Worm (Caenorhabditis elegans) whole organism, young adult: ENCODE results near the gene F17A9.5.

Experiments
- B0035.1 ChIP-seq: sonication (generic microtip); optimal IDR thresholded peaks from 2 replicates; lab custom pipeline; 2016; ENCODE audit warnings: missing genetic modification characterization, mild to moderate bottlenecking, missing compliant biosample characterization, missing genotype, missing genetic modification reagents
- B0261.1 ChIP-seq: sonication (generic microtip); optimal IDR thresholded peaks from 2 replicates; lab custom pipeline; 2016; ENCODE audit warnings: mild to moderate bottlenecking, missing genetic modification characterization, moderate library complexity, missing compliant biosample characterization
- C06A6.2 ChIP-seq: fragments of 200-800 bp; sonication (Bioruptor generic); conservative IDR thresholded peaks from 2 replicates; pipeline ENCODE4 v1.3.6; 2022; ENCODE audit warnings: missing genetic modification characterization, missing compliant biosample characterization
- C17E4.6 ChIP-seq: fragments of 200-800 bp; sonication (Bioruptor generic); IDR thresholded peaks from 2 replicates; pipeline ENCODE4 v1.3.6; 2022; ENCODE audit warnings: missing genetic modification reagents, missing genetic modification characterization, missing compliant biosample characterization
- D2030.7 ChIP-seq: fragments of 200-800 bp; sonication (Bioruptor generic); IDR thresholded peaks from 2 replicates; pipeline ENCODE4 v1.3.6; 2022; ENCODE audit warnings: missing genetic modification reagents, missing genetic modification characterization, missing compliant biosample characterization
- F10E7.11 ChIP-seq: sonication (generic microtip); optimal IDR thresholded peaks from 2 replicates; lab custom pipeline; 2017; ENCODE audit warnings: mild to moderate bottlenecking, missing genetic modification characterization, moderate library complexity, missing compliant biosample characterization
- F33H1.4 ChIP-seq: fragments of 200-800 bp; sonication (Bioruptor generic); IDR thresholded peaks from 2 replicates; pipeline ENCODE4 v1.3.6; 2022; ENCODE audit warnings: missing genetic modification reagents, missing genetic modification characterization, missing compliant biosample characterization
- F39B2.1 ChIP-seq: fragments of 200-800 bp; sonication (Bioruptor generic); IDR thresholded peaks from 2 replicates; pipeline ENCODE4 v1.3.6; 2022; ENCODE audit warnings: missing genetic modification reagents, missing genetic modification characterization, missing compliant biosample characterization
- F49E8.2 ChIP-seq: sonication (generic microtip); optimal IDR thresholded peaks from 3 replicates; lab custom pipeline; 2017; ENCODE audit warnings: missing genetic modification characterization, mild to moderate bottlenecking, missing compliant biosample characterization, antibody characterized with exemption, moderate library complexity; ENCODE audit not compliant: insufficient read depth
- F57C9.4 ChIP-seq: sonication (generic microtip); optimal IDR thresholded peaks from 2 replicates; lab custom pipeline; 2017; ENCODE audit warnings: mild to moderate bottlenecking, missing genetic modification characterization, missing compliant biosample characterization
- K12H6.12 ChIP-seq: fragments of 200-800 bp; sonication (Bioruptor generic); optimal IDR thresholded peaks from 2 replicates; lab custom pipeline; 2018; ENCODE audit warnings: mild to moderate bottlenecking, missing genetic modification characterization, missing compliant biosample characterization
- T07F8.4 ChIP-seq: sonication (generic microtip); optimal IDR thresholded peaks from 2 replicates; lab custom pipeline; 2016; ENCODE audit warnings: mild to moderate bottlenecking, missing genetic modification characterization, moderate library complexity, missing compliant biosample characterization
- Y56A3A.18 ChIP-seq: fragments of 200-800 bp; sonication (Bioruptor generic); IDR thresholded peaks from 2 replicates; pipeline ENCODE4 v1.3.6; 2022; ENCODE audit warnings: missing genetic modification reagents, missing genetic modification characterization, missing compliant biosample characterization
- Y67H2A.10 ChIP-seq: fragments of 200-800 bp; sonication (Bioruptor generic); conservative IDR thresholded peaks from 2 replicates; pipeline ENCODE4 v1.3.6; 2022; ENCODE audit warnings: missing genetic modification reagents, missing genetic modification characterization, missing compliant biosample characterization
- Y79H2A.3 ChIP-seq: fragments of 200-800 bp; sonication (Bioruptor generic); conservative IDR thresholded peaks from 2 replicates; pipeline ENCODE4 v1.3.6; 2022; ENCODE audit warnings: missing genetic modification reagents, missing genetic modification characterization, missing compliant biosample characterization
- Y95B8A.8 ChIP-seq: fragments of 200-800 bp; sonication (Bioruptor generic); IDR thresholded peaks from 2 replicates; pipeline ENCODE4 v1.3.6; 2022; ENCODE audit warnings: missing genetic modification reagents, missing genetic modification characterization, missing compliant biosample characterization
- ZK185.1 ChIP-seq: sonication (generic microtip); optimal IDR thresholded peaks from 2 replicates; lab custom pipeline; 2016; ENCODE audit warnings: mild to moderate bottlenecking, missing genetic modification characterization, missing compliant biosample characterization; ENCODE audit not compliant: poor library complexity, severe bottlenecking
- attf-5 ChIP-seq: fragments of 200-800 bp; sonication (Bioruptor generic); optimal IDR thresholded peaks from 2 replicates; lab custom pipeline; 2018; ENCODE audit warnings: mild to moderate bottlenecking, missing genetic modification characterization, missing compliant biosample characterization
- cebp-2 ChIP-seq: fragments of 200-800 bp; sonication (Bioruptor generic); IDR thresholded peaks from 2 replicates; pipeline ENCODE4 v1.3.6; 2022; ENCODE audit warnings: missing genetic modification characterization, missing compliant biosample characterization
- die-1 ChIP-seq: sonication (generic microtip); optimal IDR thresholded peaks from 2 replicates; lab custom pipeline; 2016; ENCODE audit warnings: missing genotype, mild to moderate bottlenecking, missing genetic modification characterization, missing compliant biosample characterization
- dox-1 ChIP-seq: fragments of 200-800 bp; sonication (Bioruptor generic); IDR thresholded peaks from 2 replicates; pipeline ENCODE4 v1.3.6; 2022; ENCODE audit warnings: missing genetic modification reagents, missing genetic modification characterization, missing compliant biosample characterization
- dpff-1 ChIP-seq: sonication (generic microtip); optimal IDR thresholded peaks from 2 replicates; lab custom pipeline; 2017; ENCODE audit warnings: mild to moderate bottlenecking, missing genetic modification characterization, missing compliant biosample characterization
- dpl-1 ChIP-seq: fragments of 150-350 bp; optimal IDR thresholded peaks from 2 replicates; lab custom pipeline; 2014; ENCODE audit warnings: missing biosample characterization, missing genetic modification reagents, missing genetic modification characterization
- egl-44 ChIP-seq: fragments of 200-800 bp; sonication (Bioruptor generic); IDR thresholded peaks from 2 replicates; pipeline ENCODE4 v1.3.6; 2022; ENCODE audit warnings: missing genetic modification reagents, missing genetic modification characterization, missing compliant biosample characterization
- egrh-3 ChIP-seq: fragments of 200-800 bp; sonication (Bioruptor generic); IDR thresholded peaks from 2 replicates; pipeline ENCODE4 v1.3.6; 2022; ENCODE audit warnings: missing genetic modification reagents, missing genetic modification characterization, missing compliant biosample characterization
- hmg-1.2 ChIP-seq: fragments of 200-800 bp; sonication (Bioruptor generic); IDR thresholded peaks from 2 replicates; pipeline ENCODE4 v1.3.6; 2022; ENCODE audit warnings: missing genetic modification reagents, missing genetic modification characterization, missing compliant biosample characterization
- hsf-1 ChIP-seq: fragments of 200-800 bp; sonication (Bioruptor generic); IDR thresholded peaks from 2 replicates; pipeline ENCODE4 v1.3.6; 2022; ENCODE audit warnings: missing genetic modification reagents, missing genetic modification characterization, missing compliant biosample characterization
- lsl-1 ChIP-seq: fragments of 200-800 bp; sonication (Bioruptor generic); optimal IDR thresholded peaks from 2 replicates; lab custom pipeline; 2018; ENCODE audit warnings: mild to moderate bottlenecking, missing genetic modification characterization, moderate library complexity, missing compliant biosample characterization
- madf-6 ChIP-seq: fragments of 200-800 bp; sonication (Bioruptor generic); IDR thresholded peaks from 2 replicates; pipeline ENCODE4 v1.3.6; 2022; ENCODE audit warnings: missing genetic modification reagents, missing genetic modification characterization, missing compliant biosample characterization
- madf-8 ChIP-seq: fragments of 200-800 bp; sonication (Bioruptor generic); conservative IDR thresholded peaks from 2 replicates; pipeline ENCODE4 v1.3.6; 2022; ENCODE audit warnings: missing genetic modification reagents, missing genetic modification characterization, missing compliant biosample characterization
- mcd-1 ChIP-seq: fragments of 200-800 bp; sonication (Bioruptor generic); IDR thresholded peaks from 2 replicates; pipeline ENCODE4 v1.3.6; 2022; ENCODE audit warnings: missing genetic modification reagents, missing genetic modification characterization, missing compliant biosample characterization
- mel-28 ChIP-seq: sonication (generic microtip); optimal IDR thresholded peaks from 2 replicates; lab custom pipeline; 2016; ENCODE audit warnings: borderline replicate concordance, mild to moderate bottlenecking, missing genetic modification characterization, missing compliant biosample characterization
- mxl-1 ChIP-seq: sonication (generic microtip); optimal IDR thresholded peaks from 2 replicates; lab custom pipeline; 2016; ENCODE audit warnings: missing genetic modification characterization, missing compliant biosample characterization
- nfya-2 ChIP-seq: fragments of 200-800 bp; sonication (Bioruptor generic); IDR thresholded peaks from 2 replicates; pipeline ENCODE4 v1.3.6; 2022; ENCODE audit warnings: missing genetic modification reagents, missing genetic modification characterization, missing compliant biosample characterization
- nhr-27 ChIP-seq: fragments of 200-800 bp; sonication (Bioruptor generic); optimal IDR thresholded peaks from 2 replicates; lab custom pipeline; 2018; ENCODE audit warnings: mild to moderate bottlenecking, missing genetic modification characterization, moderate library complexity, missing compliant biosample characterization
- nhr-90 ChIP-seq: sonication (generic microtip); optimal IDR thresholded peaks from 2 replicates; lab custom pipeline; 2016; ENCODE audit warnings: missing genotype, mild to moderate bottlenecking, missing genetic modification characterization, missing compliant biosample characterization
- pbrm-1 ChIP-seq: fragments of 200-800 bp; sonication (Bioruptor generic); IDR thresholded peaks from 2 replicates; pipeline ENCODE4 v1.3.6; 2022; ENCODE audit warnings: missing genetic modification reagents, missing genetic modification characterization, missing compliant biosample characterization
- sea-2 ChIP-seq: fragments of 200-800 bp; sonication (Bioruptor generic); IDR thresholded peaks from 2 replicates; pipeline ENCODE4 v1.3.6; 2022; ENCODE audit warnings: missing genetic modification characterization, missing compliant biosample characterization
- snpc-4 ChIP-seq, 5 experiments: fragments of 150-350 bp in 1 of 5; sonication (generic microtip) in 4 of 5; optimal IDR thresholded peaks; 2 replicates each; lab custom pipeline; 2014 to 2018; ENCODE audit warnings: missing genetic modification characterization in 5 of 5, missing biosample characterization in 3 of 5, antibody characterized with exemption in 2 of 5, mild to moderate bottlenecking in 2 of 5, missing compliant biosample characterization in 2 of 5, missing genotype in 2 of 5, moderate library complexity in 2 of 5, missing genetic modification reagents in 1 of 5
- unc-130 ChIP-seq: sonication (generic microtip); optimal IDR thresholded peaks from 2 replicates; lab custom pipeline; 2016; ENCODE audit warnings: missing genetic modification reagents, missing genetic modification characterization, missing compliant biosample characterization
- xnd-1 ChIP-seq: sonication (generic microtip); optimal IDR thresholded peaks from 2 replicates; lab custom pipeline; 2016; ENCODE audit warnings: missing genotype, missing genetic modification reagents, missing genetic modification characterization, missing compliant biosample characterization
- zfh-2 ChIP-seq: fragments of 200-800 bp; sonication (Bioruptor generic); conservative IDR thresholded peaks from 2 replicates; pipeline ENCODE4 v1.3.6; 2022; ENCODE audit warnings: missing genetic modification reagents, missing genetic modification characterization, missing compliant biosample characterization
- ztf-22 ChIP-seq: fragments of 200-800 bp; sonication (Bioruptor generic); optimal IDR thresholded peaks from 2 replicates; lab custom pipeline; 2018; ENCODE audit warnings: mild to moderate bottlenecking, missing genetic modification characterization, moderate library complexity, missing compliant biosample characterization
- ztf-25 ChIP-seq: fragments of 200-800 bp; sonication (Bioruptor generic); IDR thresholded peaks from 2 replicates; pipeline ENCODE4 v1.3.6; 2022; ENCODE audit warnings: missing genetic modification reagents, missing genetic modification characterization, missing compliant biosample characterization
- ztf-28 ChIP-seq: fragments of 200-800 bp; sonication (Bioruptor generic); IDR thresholded peaks from 2 replicates; pipeline ENCODE4 v1.3.6; 2022; ENCODE audit warnings: missing genetic modification reagents, missing genetic modification characterization, missing compliant biosample characterization
- ztf-3 ChIP-seq: fragments of 200-800 bp; sonication (Bioruptor generic); optimal IDR thresholded peaks from 2 replicates; lab custom pipeline; 2018; ENCODE audit warnings: mild to moderate bottlenecking, missing genetic modification characterization, missing compliant biosample characterization

F17A9.5 gene

ce11 chrV:6121659-6122058 is 8.9 kb upstream of the F17A9.5 start:
- TF ChIP-seq nhr-27 (tag; lab: Kevin White, UChicago) (no peak), nhr-90 (tag; lab: Kevin White, UChicago) (no peak), unc-130 (GFP tag; lab: Kevin White, UChicago) (no peak), mxl-1 (tag; lab: Kevin White, UChicago) (no peak), nfya-2 (no peak), Y79H2A.3 (GFP tag; lab: Robert Waterston, UW) (no peak), dox-1 (GFP tag; lab: Robert Waterston, UW) (no peak), Y67H2A.10 (GFP tag; lab: Robert Waterston, UW) (no peak), hsf-1 (GFP tag; lab: Robert Waterston, UW) (no peak), sea-2 (GFP tag; lab: Robert Waterston, UW) (no peak), F49E8.2 (no peak), B0035.1 (no peak), egrh-3 (GFP tag; lab: Robert Waterston, UW) (no peak), attf-5 (GFP tag; lab: Kevin White, UChicago) (no peak), lsl-1 (GFP tag; lab: Kevin White, UChicago) (no peak), F10E7.11 (tag; lab: Kevin White, UChicago) (no peak), ztf-3 (no peak), mcd-1 (no peak)
- TF ChIP-seq, all 124 proteins: peak for 0

DNA sequence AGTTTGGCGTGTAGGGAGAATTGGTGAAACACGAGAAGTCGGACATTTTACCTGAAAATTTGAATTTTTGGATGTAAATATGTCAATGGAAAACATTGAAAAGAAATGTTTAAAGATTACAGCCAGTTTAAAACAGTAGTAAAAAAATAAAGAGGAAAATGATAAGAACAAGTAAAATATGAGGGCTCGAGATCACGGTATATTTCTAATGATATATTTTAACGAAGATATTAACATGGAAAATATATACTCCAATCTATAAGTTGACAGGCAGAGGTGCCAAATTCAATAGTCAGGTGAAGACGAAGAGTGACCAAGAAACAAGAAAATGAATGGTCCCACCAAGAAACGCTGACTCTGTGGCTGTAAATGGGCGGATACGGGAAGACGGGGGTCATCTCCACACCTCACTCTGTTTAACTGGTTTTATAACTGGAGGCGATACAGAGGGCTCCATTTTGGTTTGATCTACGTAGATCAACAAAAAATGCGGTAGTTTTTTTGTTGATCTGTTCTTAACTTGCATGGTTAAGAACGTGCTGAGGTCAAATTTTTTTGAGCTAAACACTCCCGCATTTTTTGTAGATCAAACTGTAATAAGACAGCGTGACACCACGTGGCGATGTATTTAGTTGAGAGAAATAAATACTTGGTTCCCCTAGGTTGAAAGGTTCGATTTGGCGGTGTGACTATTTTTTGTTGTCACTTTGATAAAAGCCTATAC is 7.5 kb upstream of the F17A9.5 start, which contains the start of gene ceh-49:
TSS of gene ceh-49 (minus strand) at position 51 of the 724 bp plus-strand sequence.
- no peak for TF ChIP-seq egrh-3 (GFP tag; lab: Robert Waterston, UW)
- TF ChIP-seq C17E4.6 (GFP tag; lab: Robert Waterston, UW), result no peak
- TF ChIP-seq ztf-22, result no peak
- TF ChIP-seq C06A6.2 (GFP tag; lab: Robert Waterston, UW), result no peak
- no peak for TF ChIP-seq ZK185.1 (tag; lab: Kevin White, UChicago)
- TF ChIP-seq hmg-1.2 (GFP tag; lab: Robert Waterston, UW), result peak; percentile 23; the same call in 1 of the 2 replicates
- peak; percentile 67 for TF ChIP-seq madf-8 (GFP tag; lab: Robert Waterston, UW)
- no peak for TF ChIP-seq snpc-4 (GFP tag; optimal IDR thresholded peaks at IDR 0.05; lab: Kevin White, UChicago)
- TF ChIP-seq snpc-4 (tag; optimal IDR thresholded peaks at IDR 0.05; lab: Kevin White, UChicago), result no peak
- TF ChIP-seq die-1 (tag; lab: Kevin White, UChicago), result no peak
- TF ChIP-seq mcd-1, result no peak
- 0 out of 2 replicates have a peak, but pooled peaks have one; percentile 15 for TF ChIP-seq F33H1.4 (GFP tag; lab: Robert Waterston, UW)
- no peak for TF ChIP-seq B0261.1 (tag; lab: Kevin White, UChicago)
- TF ChIP-seq mel-28 (tag; lab: Kevin White, UChicago), result no peak
- TF ChIP-seq xnd-1 (tag; lab: Kevin White, UChicago), result peak; percentile 28
- TF ChIP-seq F49E8.2, result no peak
- TF ChIP-seq T07F8.4 (tag; lab: Kevin White, UChicago), result no peak
- 0 out of 2 replicates have a peak, but pooled peaks have one; percentile 44 for TF ChIP-seq D2030.7 (GFP tag; lab: Robert Waterston, UW)
- peak; percentile 73 for TF ChIP-seq madf-6 (GFP tag; lab: Robert Waterston, UW)

- TF ChIP-seq egl-44 (GFP tag; lab: Robert Waterston, UW) (no peak), Y56A3A.18 (no peak), zfh-2 (no peak), pbrm-1 (GFP tag; lab: Robert Waterston, UW) (no peak), F39B2.1 (GFP tag; lab: Robert Waterston, UW) (no peak), dpff-1 (tag; lab: Kevin White, UChicago) (no peak), ztf-28 (GFP tag; lab: Robert Waterston, UW) (no peak), Y95B8A.8 (no peak), cebp-2 (GFP tag; lab: Robert Waterston, UW) (no peak), ztf-25 (GFP tag; lab: Robert Waterston, UW) (no peak), F57C9.4 (tag; lab: Kevin White, UChicago) (no peak), dpl-1 (no peak), K12H6.12 (tag; lab: Kevin White, UChicago) (no peak)
- TF ChIP-seq, all 124 proteins: peak for 0
These were observed 4.2 kb upstream of the F17A9.5 start for ce11 chrV:6117013-6117412.
